Fruit fly (Drosophila melanogaster): ENCODE results near the gene CG43861.

CG43861 gene

dm6 chr2L:19944309-19945172, 72.5 kb downstream of the CG43861 start (continued):
- TF ChIP-seq Dll (GFP tag; IDR thresholded peaks at IDR 0.05; ENCODE audit: partially characterized antibody): 0 out of 4 replicates have a peak, but pooled peaks have one; percentile 35
- TF ChIP-seq Mad (GFP tag; optimal IDR thresholded peaks at IDR 0.05): no peak
- TF ChIP-seq CG15696 (tag; optimal IDR thresholded peaks at IDR 0.05): no peak
- no peak for TF ChIP-seq CG1529 (GFP tag; optimal IDR thresholded peaks at IDR 0.05)
- peak; percentile 78 for TF ChIP-seq Awh (GFP tag; IDR thresholded peaks at IDR 0.05)
- no peak for TF ChIP-seq gcm (GFP tag; optimal IDR thresholded peaks at IDR 0.05)
- no peak for TF ChIP-seq gsb (GFP tag; IDR thresholded peaks at IDR 0.05)
- TF ChIP-seq ken (GFP tag; IDR thresholded peaks at IDR 0.05): 0 out of 3 replicates have a peak, but pooled peaks have one; percentile 15
- TF ChIP-seq CG18619 (GFP tag; optimal IDR thresholded peaks at IDR 0.05): no peak
- no peak for TF ChIP-seq CG10979 (tag; optimal IDR thresholded peaks at IDR 0.05)
- TF ChIP-seq Hmr (GFP tag; optimal IDR thresholded peaks at IDR 0.05): no peak
- TF ChIP-seq twi (tag; optimal IDR thresholded peaks at IDR 0.05): peak; percentile 91
- no peak for TF ChIP-seq ssp (GFP tag; IDR thresholded peaks at IDR 0.05)
- TF ChIP-seq CG5953 (GFP tag; IDR thresholded peaks at IDR 0.05): 0 out of 2 replicates have a peak, but pooled peaks have one; percentile 5
- TF ChIP-seq Taf1 (GFP tag; IDR thresholded peaks at IDR 0.05): no peak
- no peak for TF ChIP-seq CG32532 (GFP tag; IDR thresholded peaks at IDR 0.05)
- peak; percentile 9 for TF ChIP-seq CG12769 (tag; optimal IDR thresholded peaks at IDR 0.05)
- no peak for TF ChIP-seq CG10209 (GFP tag; optimal IDR thresholded peaks at IDR 0.05)
- TF ChIP-seq D19A (tag; optimal IDR thresholded peaks at IDR 0.05): no peak
- TF ChIP-seq kah (GFP tag; optimal IDR thresholded peaks at IDR 0.05): no peak
- no peak for TF ChIP-seq corto (GFP tag; optimal IDR thresholded peaks at IDR 0.05)
- TF ChIP-seq CG2678 (tag; optimal IDR thresholded peaks at IDR 0.05): no peak
- TF ChIP-seq CG32767 (GFP tag; IDR thresholded peaks at IDR 0.05): no peak
- TF ChIP-seq psq (GFP tag; optimal IDR thresholded peaks at IDR 0.05): no peak
- TF ChIP-seq CG12659 (GFP tag; optimal IDR thresholded peaks at IDR 0.05): no peak
- no peak for TF ChIP-seq ttk (GFP tag; IDR thresholded peaks at IDR 0.05)
- TF ChIP-seq CG10366 (GFP tag; IDR thresholded peaks at IDR 0.05): no peak
- no peak for TF ChIP-seq danr (GFP tag; IDR thresholded peaks at IDR 0.05)
- TF ChIP-seq Gug (GFP tag; IDR thresholded peaks at IDR 0.05): no peak
- no peak for TF ChIP-seq peb (GFP tag; IDR thresholded peaks at IDR 0.05)
- no peak for TF ChIP-seq btn (GFP tag; optimal IDR thresholded peaks at IDR 0.05)

dm6 chr2L:19943112-19943511, 74.0 kb downstream of the CG43861 start:
- TF ChIP-seq Med (GFP tag) (peak; percentile 30), ac (GFP tag; optimal IDR thresholded peaks at IDR 0.05) (no peak), CG4282 (GFP tag; optimal IDR thresholded peaks at IDR 0.05) (no peak), Lim3 (GFP tag; IDR thresholded peaks at IDR 0.05) (no peak), bab2 (GFP tag; optimal IDR thresholded peaks at IDR 0.05) (no peak), Dp (GFP tag; optimal IDR thresholded peaks at IDR 0.05) (no peak), en (GFP tag; optimal IDR thresholded peaks at IDR 0.05) (no peak), zfh1 (GFP tag; IDR thresholded peaks at IDR 0.05) (no peak), CG17568 (GFP tag; optimal IDR thresholded peaks at IDR 0.05) (peak; percentile 92), kay (GFP tag; optimal IDR thresholded peaks at IDR 0.05) (peak; percentile 45), CG7556 (GFP tag; optimal IDR thresholded peaks at IDR 0.05) (no peak), az2 (GFP tag; optimal IDR thresholded peaks at IDR 0.05) (no peak), rib (GFP tag; IDR thresholded peaks at IDR 0.05) (no peak), tio (GFP tag; optimal IDR thresholded peaks at IDR 0.05) (no peak), CG31365 (tag; optimal IDR thresholded peaks at IDR 0.05) (no peak), danr (GFP tag; IDR thresholded peaks at IDR 0.05) (no peak), ash1 (GFP tag; optimal IDR thresholded peaks at IDR 0.05) (no peak), Asciz (GFP tag; optimal IDR thresholded peaks at IDR 0.05) (no peak), CG7271 (tag; optimal IDR thresholded peaks at IDR 0.05) (no peak), CG17612 (GFP tag; IDR thresholded peaks at IDR 0.05) (no peak), CG6654 (GFP tag; optimal IDR thresholded peaks at IDR 0.05) (peak; percentile 97), CG6175 (GFP tag; IDR thresholded peaks at IDR 0.05) (no peak)

Measured in whole organism, embryonic.